Fruit fly (Drosophila melanogaster): ENCODE measurements around the gene gdrd.

The gdrd gene

dm6 chr3L:14652554-14652953 is 38.6 kb upstream of the gdrd start (continued):
- TF ChIP-seq tgo (GFP tag; IDR thresholded peaks at IDR 0.05), result peak; percentile 48; the same call in 2 of the 3 replicates
- peak; percentile 64 for TF ChIP-seq dmrt99B (tag; optimal IDR thresholded peaks at IDR 0.05)
- peak; percentile 27; the same call in 1 of the 2 replicates for TF ChIP-seq CG14014 (GFP tag; IDR thresholded peaks at IDR 0.05)
- TF ChIP-seq CG2678 (tag; optimal IDR thresholded peaks at IDR 0.05), result peak; percentile 85
- no peak for TF ChIP-seq dimm (GFP tag; IDR thresholded peaks at IDR 0.05)
- no peak for TF ChIP-seq Doc3 (GFP tag; IDR thresholded peaks at IDR 0.05; ENCODE audit: partially characterized antibody)
- TF ChIP-seq CG17568 (GFP tag; optimal IDR thresholded peaks at IDR 0.05), result peak; percentile 62
- TF ChIP-seq gcm (GFP tag; optimal IDR thresholded peaks at IDR 0.05), result peak; percentile 83
- peak; percentile 47 for TF ChIP-seq sqz (GFP tag; optimal IDR thresholded peaks at IDR 0.05)
- TF ChIP-seq CG13624 (GFP tag; optimal IDR thresholded peaks at IDR 0.05), result peak; percentile 62
- no peak for TF ChIP-seq Elba2 (GFP tag; optimal IDR thresholded peaks at IDR 0.05)
- peak; percentile 86 for TF ChIP-seq oc (tag; optimal IDR thresholded peaks at IDR 0.05)
- TF ChIP-seq ap (GFP tag; IDR thresholded peaks at IDR 0.05), result peak; percentile 59; the same call in 1 of the 2 replicates
- peak; percentile 94 for TF ChIP-seq CG18262 (tag; optimal IDR thresholded peaks at IDR 0.05)
- TF ChIP-seq CG18476 (GFP tag; optimal IDR thresholded peaks at IDR 0.05), result peak; percentile 69
- peak; percentile 14 for TF ChIP-seq CTCF (GFP tag; optimal IDR thresholded peaks at IDR 0.05)
- TF ChIP-seq Ssrp (tag; optimal IDR thresholded peaks at IDR 0.05), result peak; percentile 86
- TF ChIP-seq CG3407 (GFP tag; optimal IDR thresholded peaks at IDR 0.05), result peak; percentile 68
- TF ChIP-seq pfk (GFP tag; optimal IDR thresholded peaks at IDR 0.05), result no peak
- TF ChIP-seq B-H2 (GFP tag; optimal IDR thresholded peaks at IDR 0.05), result no peak
- TF ChIP-seq CG7745 (tag; optimal IDR thresholded peaks at IDR 0.05), result peak; percentile 62
- peak; percentile 6 for TF ChIP-seq CG2116 (GFP tag; optimal IDR thresholded peaks at IDR 0.05)
- peak; percentile 87 for TF ChIP-seq CG8924 (tag; optimal IDR thresholded peaks at IDR 0.05)
- TF ChIP-seq CG7556 (GFP tag; optimal IDR thresholded peaks at IDR 0.05), result peak; percentile 75
- TF ChIP-seq Neu2 (GFP tag; optimal IDR thresholded peaks at IDR 0.05; ENCODE audit: borderline replicate concordance), result no peak
- peak; percentile 94 for TF ChIP-seq Spps (tag; optimal IDR thresholded peaks at IDR 0.05)
- peak; percentile 50; the same call in 1 of the 3 replicates for TF ChIP-seq CG7357 (GFP tag; IDR thresholded peaks at IDR 0.05)
- peak; percentile 21 for TF ChIP-seq CG4617 (GFP tag; optimal IDR thresholded peaks at IDR 0.05; ENCODE audit: borderline replicate concordance)
- TF ChIP-seq C15 (GFP tag; IDR thresholded peaks at IDR 0.05), result no peak
- no peak for TF ChIP-seq BEAF-32 (GFP tag; optimal IDR thresholded peaks at IDR 0.05)
- TF ChIP-seq org-1 (GFP tag; optimal IDR thresholded peaks at IDR 0.05), result peak; percentile 53
- TF ChIP-seq CG8290 (GFP tag; optimal IDR thresholded peaks at IDR 0.05), result peak; percentile 80
- peak in 1 of 2 experiments; percentile 48 for TF ChIP-seq CG8290 (tag; optimal IDR thresholded peaks at IDR 0.05)
- peak; percentile 53 for TF ChIP-seq HmgZ (tag; optimal IDR thresholded peaks at IDR 0.05)
- peak; percentile 48 for TF ChIP-seq CG10565 (GFP tag; optimal IDR thresholded peaks at IDR 0.05)
- no peak for TF ChIP-seq Gsc (GFP tag; IDR thresholded peaks at IDR 0.05)
- TF ChIP-seq CG11456 (GFP tag; IDR thresholded peaks at IDR 0.05), result peak; percentile 62; the same call in 1 of the 3 replicates
- TF ChIP-seq H2.0 (GFP tag; IDR thresholded peaks at IDR 0.05), result peak; percentile 60
- TF ChIP-seq nom (GFP tag; optimal IDR thresholded peaks at IDR 0.05), result peak; percentile 94
- TF ChIP-seq CG32772 (GFP tag; IDR thresholded peaks at IDR 0.05), result peak; percentile 68; the same call in 1 of the 2 replicates
- TF ChIP-seq CG3726 (GFP tag; IDR thresholded peaks at IDR 0.05), result peak; percentile 41; the same call in 1 of the 3 replicates
- peak; percentile 9 for TF ChIP-seq shn (GFP tag; optimal IDR thresholded peaks at IDR 0.05)
- no peak for TF ChIP-seq CG31224 (GFP tag; IDR thresholded peaks at IDR 0.05)
- peak; percentile 38 for TF ChIP-seq Dad (GFP tag; optimal IDR thresholded peaks at IDR 0.05)
- peak; percentile 49; the same call in 1 of the 2 replicates for TF ChIP-seq CG4730 (GFP tag; IDR thresholded peaks at IDR 0.05)
- peak; percentile 53 for TF ChIP-seq CG15696 (tag; optimal IDR thresholded peaks at IDR 0.05)
- TF ChIP-seq knrl (GFP tag; IDR thresholded peaks at IDR 0.05; ENCODE audit: partially characterized antibody), result no peak
- peak; percentile 85 for TF ChIP-seq Camta (GFP tag; optimal IDR thresholded peaks at IDR 0.05)
- no peak for TF ChIP-seq wdn (GFP tag; IDR thresholded peaks at IDR 0.05)
- TF ChIP-seq CG10431 (GFP tag; optimal IDR thresholded peaks at IDR 0.05), result peak; percentile 83
